Worm (Caenorhabditis elegans): ENCODE results near the gene ZK1073.1.

ce11 chrX:16113996-16114395 lies 14.7 kb downstream of the ZK1073.1 start:
- TF ChIP-seq ref-1 (GFP tag; conservative IDR thresholded peaks at IDR 0.05): no peak
- TF ChIP-seq ztf-23 (GFP tag; IDR thresholded peaks at IDR 0.05): no peak
- no peak for TF ChIP-seq klf-2 (GFP tag; conservative IDR thresholded peaks at IDR 0.05)
- no peak for TF ChIP-seq med-1 (GFP tag; optimal IDR thresholded peaks at IDR 0.05; ENCODE audit: insufficient read depth)
- no peak for TF ChIP-seq ztf-29 (GFP tag; IDR thresholded peaks at IDR 0.05)
- no peak for TF ChIP-seq flt-1 (GFP tag; IDR thresholded peaks at IDR 0.05)
- TF ChIP-seq cog-1 (tag; optimal IDR thresholded peaks at IDR 0.05): no peak
- no peak for TF ChIP-seq T22C8.4 (GFP tag; IDR thresholded peaks at IDR 0.05)

Measured in whole organism, midembryonic.